Fruit fly (Drosophila melanogaster) whole organism, embryonic: ENCODE results near the gene CG14072.
A peak's percentile ranks its signal among the peaks of the same experiment; 100 is the strongest.

Source experiments
- Adf1 ChIP-seq: fragments of 200-800 bp; sonication (Bioruptor generic); IDR thresholded peaks from 2 replicates; pipeline ENCODE4 v1.3.6; 2022; ENCODE audit warnings: missing biosample characterization, missing genetic modification characterization
- Bgb ChIP-seq: fragments of 200-800 bp; sonication (Bioruptor generic); IDR thresholded peaks from 2 replicates; pipeline ENCODE4 v1.3.6; 2022; ENCODE audit warnings: missing biosample characterization, missing genetic modification characterization; ENCODE audit not compliant: partially characterized antibody
- CG11093 ChIP-seq: fragments of 200-800 bp; sonication (Bioruptor generic); IDR thresholded peaks from 3 replicates; pipeline ENCODE4 v1.3.6; 2022; ENCODE audit warnings: missing biosample characterization, missing genetic modification characterization
- CG12391 ChIP-seq: fragments of 200-800 bp; sonication (Bioruptor generic); optimal IDR thresholded peaks from 3 replicates; lab custom pipeline; 2018; ENCODE audit warnings: missing biosample characterization, mild to moderate bottlenecking, missing genetic modification characterization, moderate library complexity
- CG13424 ChIP-seq: fragments of 200-800 bp; sonication (Bioruptor generic); optimal IDR thresholded peaks from 2 replicates; lab custom pipeline; 2019; ENCODE audit warnings: missing biosample characterization, mild to moderate bottlenecking, missing genetic modification characterization, moderate library complexity
- CG14014 ChIP-seq: fragments of 200-800 bp; sonication (Bioruptor generic); IDR thresholded peaks from 2 replicates; pipeline ENCODE4 v1.3.6; 2022; ENCODE audit warnings: missing biosample characterization, missing genetic modification characterization
- CG14050 ChIP-seq: fragments of 200-800 bp; sonication (Bioruptor generic); IDR thresholded peaks from 3 replicates; pipeline ENCODE4 v1.3.6; 2022; ENCODE audit warnings: missing biosample characterization, missing genetic modification characterization
- CG15601 ChIP-seq: fragments of 200-800 bp; sonication (Bioruptor generic); optimal IDR thresholded peaks from 3 replicates; lab custom pipeline; 2019; ENCODE audit warnings: missing biosample characterization, mild to moderate bottlenecking, missing genetic modification characterization, moderate library complexity
- CG17361 ChIP-seq: fragments of 200-800 bp; sonication (Bioruptor generic); IDR thresholded peaks from 3 replicates; pipeline ENCODE4 v1.3.6; 2022; ENCODE audit warnings: missing biosample characterization, missing genetic modification characterization
- CG17568 ChIP-seq: fragments of 200-800 bp; sonication (Bioruptor generic); optimal IDR thresholded peaks from 2 replicates; lab custom pipeline; 2018; ENCODE audit warnings: missing biosample characterization, mild to moderate bottlenecking, missing genetic modification characterization, moderate library complexity
- CG18476 ChIP-seq: fragments of 200-800 bp; sonication (Bioruptor generic); optimal IDR thresholded peaks from 2 replicates; lab custom pipeline; 2016; ENCODE audit warnings: missing biosample characterization, mild to moderate bottlenecking, missing genetic modification characterization
- CG18599 ChIP-seq: fragments of 200-800 bp; sonication (Bioruptor generic); optimal IDR thresholded peaks from 3 replicates; lab custom pipeline; 2017; ENCODE audit warnings: missing biosample characterization, missing genetic modification characterization, mild to moderate bottlenecking, moderate library complexity, missing genetic modification reagents
- CG32532 ChIP-seq: fragments of 200-800 bp; sonication (Bioruptor generic); IDR thresholded peaks from 2 replicates; pipeline ENCODE4 v1.3.6; 2022; ENCODE audit warnings: missing biosample characterization, missing genetic modification characterization
- CG33213 ChIP-seq: fragments of 200-800 bp; sonication (Bioruptor generic); optimal IDR thresholded peaks from 3 replicates; lab custom pipeline; 2016; ENCODE audit warnings: missing biosample characterization, missing genetic modification characterization
- CG43689 ChIP-seq: fragments of 200-800 bp; sonication (Bioruptor generic); IDR thresholded peaks from 2 replicates; pipeline ENCODE4 v1.3.6; 2022; ENCODE audit warnings: missing biosample characterization, missing genetic modification characterization
- CG4820 ChIP-seq: fragments of 200-800 bp; sonication (Bioruptor generic); optimal IDR thresholded peaks from 3 replicates; lab custom pipeline; 2016; ENCODE audit warnings: missing biosample characterization, missing genetic modification characterization
- CG5245 ChIP-seq: fragments of 200-800 bp; sonication (Bioruptor generic); optimal IDR thresholded peaks from 3 replicates; lab custom pipeline; 2016; ENCODE audit warnings: missing biosample characterization, missing genetic modification characterization
- CG6854 ChIP-seq: fragments of 200-800 bp; sonication (Bioruptor generic); optimal IDR thresholded peaks from 3 replicates; lab custom pipeline; 2017; ENCODE audit warnings: missing biosample characterization, mild to moderate bottlenecking, missing genetic modification characterization
- CG8765 ChIP-seq: fragments of 200-800 bp; sonication (Bioruptor generic); IDR thresholded peaks from 2 replicates; pipeline ENCODE4 v1.3.6; 2022; ENCODE audit warnings: missing biosample characterization, missing genetic modification characterization
- CHES-1-like ChIP-seq: fragments of 200-800 bp; sonication (Bioruptor generic); optimal IDR thresholded peaks from 2 replicates; lab custom pipeline; 2016; ENCODE audit warnings: missing biosample characterization, missing genetic modification characterization
- Chrac-16 ChIP-seq: fragments of 200-800 bp; sonication (Bioruptor generic); optimal IDR thresholded peaks from 3 replicates; lab custom pipeline; 2016; ENCODE audit warnings: missing biosample characterization, missing genetic modification characterization
- Dfd ChIP-seq, 2 experiments: fragments of >200 bp; optimal IDR thresholded peaks; 2 replicates each; lab custom pipeline; 2017; ENCODE audit warnings: missing biosample characterization in 2 of 2, missing genetic modification characterization in 2 of 2
- Dip2 ChIP-seq: fragments of 200-800 bp; sonication (Bioruptor generic); IDR thresholded peaks from 2 replicates; pipeline ENCODE4 v1.3.6; 2022; ENCODE audit warnings: missing biosample characterization, missing genetic modification characterization
- Doc3 ChIP-seq: fragments of 200-800 bp; sonication (Bioruptor generic); IDR thresholded peaks from 3 replicates; pipeline ENCODE4 v1.3.6; 2022; ENCODE audit warnings: missing biosample characterization, missing genetic modification characterization; ENCODE audit not compliant: partially characterized antibody
- Fer3 ChIP-seq: fragments of 200-800 bp; sonication (Bioruptor generic); optimal IDR thresholded peaks from 2 replicates; lab custom pipeline; 2018; ENCODE audit warnings: missing biosample characterization, mild to moderate bottlenecking, missing genetic modification characterization, moderate library complexity
- H15 ChIP-seq: fragments of 200-800 bp; sonication (Bioruptor generic); IDR thresholded peaks from 3 replicates; pipeline ENCODE4 v1.3.6; 2022; ENCODE audit warnings: missing biosample characterization, missing genetic modification characterization
- HLH4C ChIP-seq: fragments of 200-800 bp; sonication (Bioruptor generic); IDR thresholded peaks from 3 replicates; pipeline ENCODE4 v1.3.6; 2022; ENCODE audit warnings: missing biosample characterization, missing genetic modification characterization; ENCODE audit not compliant: partially characterized antibody
- Hmx ChIP-seq: fragments of 200-800 bp; sonication (Bioruptor generic); optimal IDR thresholded peaks from 2 replicates; lab custom pipeline; 2016; ENCODE audit warnings: missing biosample characterization, missing genetic modification characterization
- Med ChIP-seq: fragments of 200-800 bp; sonication (Bioruptor generic); peaks from one replicate; lab custom pipeline; 2016; ENCODE audit warnings: missing biosample characterization, missing genetic modification characterization, mild to moderate bottlenecking, inconsistent platforms, moderate library complexity
- Meics ChIP-seq: fragments of 200-800 bp; sonication (Bioruptor generic); optimal IDR thresholded peaks from 2 replicates; lab custom pipeline; 2017; ENCODE audit warnings: missing biosample characterization, mild to moderate bottlenecking, missing genetic modification characterization
- Myb ChIP-seq: fragments of 200-800 bp; sonication (Bioruptor generic); optimal IDR thresholded peaks from 2 replicates; lab custom pipeline; 2016; ENCODE audit warnings: missing biosample characterization, missing genetic modification characterization
- Six4 ChIP-seq: fragments of 200-800 bp; sonication (Bioruptor generic); optimal IDR thresholded peaks from 2 replicates; lab custom pipeline; 2016; ENCODE audit warnings: missing biosample characterization, missing genetic modification characterization
- TFAM ChIP-seq: fragments of 200-800 bp; sonication (Bioruptor generic); optimal IDR thresholded peaks from 2 replicates; lab custom pipeline; 2017; ENCODE audit warnings: missing biosample characterization, missing genetic modification characterization, inconsistent platforms
- al ChIP-seq: fragments of 200-800 bp; sonication (Bioruptor generic); IDR thresholded peaks from 2 replicates; pipeline ENCODE4 v1.3.6; 2022; ENCODE audit warnings: missing biosample characterization, missing genetic modification characterization
- bbx ChIP-seq: fragments of 200-800 bp; sonication (Bioruptor generic); IDR thresholded peaks from 2 replicates; pipeline ENCODE4 v1.3.6; 2022; ENCODE audit warnings: missing biosample characterization, missing genetic modification characterization; ENCODE audit not compliant: partially characterized antibody
- cato ChIP-seq: fragments of 200-800 bp; sonication (Bioruptor generic); optimal IDR thresholded peaks from 2 replicates; lab custom pipeline; 2016; ENCODE audit warnings: missing biosample characterization, missing genetic modification characterization, borderline replicate concordance
- dpn ChIP-seq, 2 experiments: fragments of 200-800 bp; sonication (Bioruptor generic); optimal IDR thresholded peaks; 3 replicates each; lab custom pipeline; 2016; ENCODE audit warnings: missing biosample characterization in 2 of 2, missing genetic modification characterization in 2 of 2
- fd96Cb ChIP-seq: fragments of 200-800 bp; sonication (Bioruptor generic); optimal IDR thresholded peaks from 2 replicates; lab custom pipeline; 2018; ENCODE audit warnings: missing biosample characterization, mild to moderate bottlenecking, missing genetic modification characterization, moderate library complexity
- grn ChIP-seq: fragments of 200-800 bp; sonication (Bioruptor generic); optimal IDR thresholded peaks from 3 replicates; lab custom pipeline; 2017; ENCODE audit warnings: missing biosample characterization, missing genetic modification characterization
- ind ChIP-seq: fragments of 200-800 bp; sonication (Bioruptor generic); optimal IDR thresholded peaks from 3 replicates; lab custom pipeline; 2016; ENCODE audit warnings: missing biosample characterization, missing genetic modification characterization
- insv ChIP-seq, 2 experiments: fragments of 200-800 bp; sonication (Bioruptor generic); optimal IDR thresholded peaks; 3 replicates each; lab custom pipeline; 2016 to 2018; ENCODE audit warnings: missing biosample characterization in 2 of 2, missing genetic modification characterization in 2 of 2
- nmo ChIP-seq: fragments of 200-800 bp; sonication (Bioruptor generic); optimal IDR thresholded peaks from 2 replicates; lab custom pipeline; 2018; ENCODE audit warnings: missing biosample characterization, mild to moderate bottlenecking, missing genetic modification characterization, moderate library complexity
- psq ChIP-seq: fragments of 200-800 bp; sonication (Bioruptor generic); optimal IDR thresholded peaks from 2 replicates; lab custom pipeline; 2017; ENCODE audit warnings: missing biosample characterization, missing genetic modification characterization
- pzg ChIP-seq: fragments of 200-800 bp; sonication (Bioruptor generic); optimal IDR thresholded peaks from 3 replicates; lab custom pipeline; 2018; ENCODE audit warnings: missing biosample characterization, mild to moderate bottlenecking, missing genetic modification characterization, moderate library complexity
- sens ChIP-seq: fragments of 200-800 bp; sonication (Bioruptor generic); peaks from one replicate; lab custom pipeline; 2016; ENCODE audit warnings: missing biosample characterization, missing genetic modification characterization
- seq ChIP-seq: fragments of 200-800 bp; sonication (Bioruptor generic); IDR thresholded peaks from 2 replicates; pipeline ENCODE4 v1.3.6; 2022; ENCODE audit warnings: missing biosample characterization, missing genetic modification characterization
- tin ChIP-seq: fragments of 200-800 bp; sonication (Bioruptor generic); optimal IDR thresholded peaks from 3 replicates; lab custom pipeline; 2016; ENCODE audit warnings: missing biosample characterization, missing genetic modification characterization
- tll ChIP-seq, 2 experiments: fragments of 200-800 bp in 1 of 2; fragments of >200 bp in 1 of 2; sonication (Bioruptor generic) in 1 of 2; optimal IDR thresholded peaks; 2 replicates each; lab custom pipeline; 2017 to 2019; ENCODE audit warnings: missing biosample characterization in 2 of 2, missing genetic modification characterization in 2 of 2, mild to moderate bottlenecking in 1 of 2, moderate library complexity in 1 of 2
- vfl ChIP-seq: fragments of 200-800 bp; sonication (Bioruptor generic); optimal IDR thresholded peaks from 2 replicates; lab custom pipeline; 2016; ENCODE audit warnings: missing biosample characterization, missing genetic modification characterization

CG14072 gene

dm6 chr2L:10964493-10964892 is 28.0 kb downstream of the CG14072 start (continued):
- TF ChIP-seq Fer3 (tag; lab: Kevin White, UChicago) (peak; percentile 16), vfl (GFP tag; lab: Kevin White, UChicago) (no peak), H15 (no peak), CG6854 (GFP tag; lab: Kevin White, UChicago) (no peak), CG17361 (GFP tag; lab: Robert Waterston, UW) (peak; percentile 44; the same call in 1 of the 3 replicates), nmo (GFP tag; lab: Kevin White, UChicago) (peak; percentile 58), Med (GFP tag; lab: Kevin White, UChicago) (peak; percentile 57), CG14014 (no peak), CG43689 (GFP tag; lab: Robert Waterston, UW) (no peak), insv (GFP tag; optimal IDR thresholded peaks at IDR 0.05; lab: Kevin White, UChicago) (peak in 1 of 2 experiments; percentile 55), CG15601 (tag; lab: Kevin White, UChicago) (peak; percentile 36), bbx (GFP tag; lab: Robert Waterston, UW) (0 out of 2 replicates have a peak, but pooled peaks have one; percentile 8), CG33213 (GFP tag; lab: Kevin White, UChicago) (peak; percentile 38), CG12391 (tag; lab: Kevin White, UChicago) (peak; percentile 30), Myb (peak; percentile 54), Doc3 (GFP tag; lab: Robert Waterston, UW) (no peak), pzg (GFP tag; lab: Kevin White, UChicago) (peak; percentile 9), CG8765 (no peak), Meics (GFP tag; lab: Kevin White, UChicago) (no peak), cato (GFP tag; lab: Kevin White, UChicago) (no peak), CG18476 (GFP tag; lab: Kevin White, UChicago) (no peak), CG4820 (GFP tag; lab: Kevin White, UChicago) (peak; percentile 27), CG13424 (peak; percentile 32), CHES-1-like (GFP tag; lab: Kevin White, UChicago) (no peak), al (GFP tag; lab: Robert Waterston, UW) (no peak), Six4 (GFP tag; lab: Kevin White, UChicago) (no peak), Chrac-16 (GFP tag; lab: Kevin White, UChicago) (no peak), CG17568 (peak; percentile 3), Hmx (GFP tag; lab: Kevin White, UChicago) (no peak), ind (GFP tag; lab: Kevin White, UChicago) (no peak), dpn (GFP tag; optimal IDR thresholded peaks at IDR 0.05; lab: Kevin White, UChicago) (no peak), CG18599 (no peak)

dm6 chr2L:10965962-10966361 is 29.5 kb downstream of the CG14072 start:
- TF ChIP-seq grn (GFP tag; lab: Kevin White, UChicago) (no peak), CG14050 (GFP tag; lab: Robert Waterston, UW) (no peak), Dip2 (GFP tag; lab: Robert Waterston, UW) (no peak), seq (no peak), CG32532 (GFP tag; lab: Robert Waterston, UW) (no peak), TFAM (GFP tag; lab: Kevin White, UChicago) (no peak), HLH4C (GFP tag; lab: Robert Waterston, UW) (0 out of 3 replicates have a peak, but pooled peaks have one; percentile 28), sens (GFP tag; lab: Kevin White, UChicago) (peak; percentile 68), Adf1 (GFP tag; lab: Robert Waterston, UW) (no peak), psq (GFP tag; lab: Kevin White, UChicago) (no peak), Med (GFP tag; lab: Kevin White, UChicago) (peak; percentile 58), CG5245 (GFP tag; lab: Kevin White, UChicago) (no peak), Bgb (0 out of 2 replicates have a peak, but pooled peaks have one; percentile 15), tin (no peak), fd96Cb (no peak), Dfd (GFP tag; optimal IDR thresholded peaks at IDR 0.05; lab: Kevin White, UChicago) (no peak), tll (GFP tag; optimal IDR thresholded peaks at IDR 0.05; lab: Kevin White, UChicago) (no peak), CG11093 (GFP tag; lab: Robert Waterston, UW) (no peak)
